Fruit fly (Drosophila melanogaster) whole organism, embryonic: ENCODE results near the gene CG7407.

Experiments
- Ada2b ChIP-seq: fragments of 200-800 bp; sonication (Bioruptor generic); IDR thresholded peaks from 2 replicates; pipeline ENCODE4 v1.3.6; 2022; ENCODE audit warnings: missing biosample characterization, missing genetic modification characterization
- BtbVII ChIP-seq: fragments of 200-800 bp; sonication (Bioruptor generic); optimal IDR thresholded peaks from 3 replicates; lab custom pipeline; 2017; ENCODE audit warnings: missing biosample characterization, mild to moderate bottlenecking, missing genetic modification characterization
- Bteb2 ChIP-seq: fragments of 200-800 bp; sonication (Bioruptor generic); optimal IDR thresholded peaks from 2 replicates; lab custom pipeline; 2016; ENCODE audit warnings: missing biosample characterization, missing genetic modification characterization
- CG12155 ChIP-seq: fragments of 200-800 bp; sonication (Bioruptor generic); optimal IDR thresholded peaks from 3 replicates; lab custom pipeline; 2016; ENCODE audit warnings: missing biosample characterization, missing genetic modification characterization
- CG12299 ChIP-seq: fragments of 200-800 bp; sonication (Bioruptor generic); optimal IDR thresholded peaks from 2 replicates; lab custom pipeline; 2018; ENCODE audit warnings: missing biosample characterization, mild to moderate bottlenecking, missing genetic modification characterization
- CG12391 ChIP-seq: fragments of 200-800 bp; sonication (Bioruptor generic); optimal IDR thresholded peaks from 3 replicates; lab custom pipeline; 2018; ENCODE audit warnings: missing biosample characterization, mild to moderate bottlenecking, missing genetic modification characterization, moderate library complexity
- CG13123 ChIP-seq: fragments of 200-800 bp; sonication (Bioruptor generic); optimal IDR thresholded peaks from 2 replicates; lab custom pipeline; 2016; ENCODE audit warnings: missing biosample characterization, missing genetic modification characterization
- CG13287 ChIP-seq: fragments of 200-800 bp; sonication (Bioruptor generic); IDR thresholded peaks from 2 replicates; pipeline ENCODE4 v1.3.6; 2022; ENCODE audit warnings: missing biosample characterization, missing genetic modification characterization; ENCODE audit not compliant: partially characterized antibody
- CG14710 ChIP-seq: fragments of 200-800 bp; sonication (Bioruptor generic); optimal IDR thresholded peaks from 3 replicates; lab custom pipeline; 2019; ENCODE audit warnings: missing biosample characterization, mild to moderate bottlenecking, missing genetic modification characterization, moderate library complexity
- CG14965 ChIP-seq: fragments of 200-800 bp; sonication (Bioruptor generic); optimal IDR thresholded peaks from 2 replicates; lab custom pipeline; 2016; ENCODE audit warnings: missing biosample characterization, missing genetic modification characterization, borderline replicate concordance
- CG15514 ChIP-seq: fragments of 200-800 bp; sonication (Bioruptor generic); optimal IDR thresholded peaks from 3 replicates; lab custom pipeline; 2017; ENCODE audit warnings: missing biosample characterization, missing genetic modification characterization, mild to moderate bottlenecking, moderate library complexity, missing genetic modification reagents
- CG15696 ChIP-seq: fragments of 200-800 bp; sonication (Bioruptor generic); optimal IDR thresholded peaks from 2 replicates; lab custom pipeline; 2019; ENCODE audit warnings: missing biosample characterization, mild to moderate bottlenecking, missing genetic modification characterization, moderate library complexity
- CG1832 ChIP-seq: fragments of 200-800 bp; sonication (Bioruptor generic); optimal IDR thresholded peaks from 2 replicates; lab custom pipeline; 2017; ENCODE audit warnings: missing biosample characterization, mild to moderate bottlenecking, missing genetic modification characterization, inconsistent platforms
- CG2199 ChIP-seq: fragments of 200-800 bp; sonication (Bioruptor generic); IDR thresholded peaks from 3 replicates; pipeline ENCODE4 v1.3.6; 2022; ENCODE audit warnings: missing biosample characterization, missing genetic modification characterization
- CG2875 ChIP-seq: fragments of 200-800 bp; sonication (Bioruptor generic); optimal IDR thresholded peaks from 2 replicates; lab custom pipeline; 2017; ENCODE audit warnings: missing biosample characterization, mild to moderate bottlenecking, missing genetic modification characterization, missing genetic modification reagents
- CG5953 ChIP-seq: fragments of 200-800 bp; sonication (Bioruptor generic); IDR thresholded peaks from 2 replicates; pipeline ENCODE4 v1.3.6; 2022; ENCODE audit warnings: missing biosample characterization, missing genetic modification characterization
- CG7357 ChIP-seq: fragments of 200-800 bp; sonication (Bioruptor generic); IDR thresholded peaks from 3 replicates; pipeline ENCODE4 v1.3.6; 2022; ENCODE audit warnings: missing biosample characterization, missing genetic modification characterization
- CG7745 ChIP-seq: fragments of 200-800 bp; sonication (Bioruptor generic); optimal IDR thresholded peaks from 2 replicates; lab custom pipeline; 2018; ENCODE audit warnings: missing biosample characterization, mild to moderate bottlenecking, missing genetic modification characterization, moderate library complexity
- Dbx ChIP-seq: fragments of 200-800 bp; sonication (Bioruptor generic); IDR thresholded peaks from 3 replicates; pipeline ENCODE4 v1.3.6; 2022; ENCODE audit warnings: missing biosample characterization, missing genetic modification characterization
- Doc2 ChIP-seq: fragments of 200-800 bp; sonication (Bioruptor generic); IDR thresholded peaks from 2 replicates; pipeline ENCODE4 v1.3.6; 2022; ENCODE audit warnings: missing biosample characterization, missing genetic modification characterization
- Hr3 ChIP-seq: fragments of 200-800 bp; sonication (Bioruptor generic); optimal IDR thresholded peaks from 3 replicates; lab custom pipeline; 2016; ENCODE audit warnings: missing biosample characterization, missing genetic modification characterization
- Hr39 ChIP-seq: fragments of >200 bp; optimal IDR thresholded peaks from 2 replicates; lab custom pipeline; 2017
- Hr78 ChIP-seq, 2 experiments: fragments of 200-800 bp in 1 of 2; fragments of >200 bp in 1 of 2; sonication (Bioruptor generic) in 1 of 2; optimal IDR thresholded peaks; 2 replicates each; lab custom pipeline; 2017 to 2019; ENCODE audit warnings: missing biosample characterization in 2 of 2, missing genetic modification characterization in 2 of 2, mild to moderate bottlenecking in 1 of 2, moderate library complexity in 1 of 2
- Med ChIP-seq: fragments of 200-800 bp; sonication (Bioruptor generic); peaks from one replicate; lab custom pipeline; 2016; ENCODE audit warnings: missing biosample characterization, missing genetic modification characterization, mild to moderate bottlenecking, inconsistent platforms, moderate library complexity
- Mes4 ChIP-seq: fragments of 200-800 bp; sonication (Bioruptor generic); optimal IDR thresholded peaks from 2 replicates; lab custom pipeline; 2016; ENCODE audit warnings: missing biosample characterization, missing genetic modification characterization
- Myb ChIP-seq: fragments of 200-800 bp; sonication (Bioruptor generic); optimal IDR thresholded peaks from 2 replicates; lab custom pipeline; 2016; ENCODE audit warnings: missing biosample characterization, missing genetic modification characterization
- NFAT ChIP-seq: fragments of 200-800 bp; sonication (Bioruptor generic); IDR thresholded peaks from 2 replicates; pipeline ENCODE4 v1.3.6; 2022; ENCODE audit warnings: missing biosample characterization, missing genetic modification characterization
- Neu2 ChIP-seq: fragments of 200-800 bp; sonication (Bioruptor generic); optimal IDR thresholded peaks from 3 replicates; lab custom pipeline; 2016; ENCODE audit warnings: missing biosample characterization, missing genetic modification characterization, borderline replicate concordance
- PHDP ChIP-seq: fragments of 200-800 bp; sonication (Bioruptor generic); optimal IDR thresholded peaks from 3 replicates; lab custom pipeline; 2018; ENCODE audit warnings: missing biosample characterization, mild to moderate bottlenecking, missing genetic modification characterization, moderate library complexity
- Scr ChIP-seq: fragments of 200-800 bp; sonication (Bioruptor generic); IDR thresholded peaks from 2 replicates; pipeline ENCODE4 v1.3.6; 2022; ENCODE audit warnings: missing biosample characterization, missing genetic modification characterization; ENCODE audit not compliant: partially characterized antibody
- Trl ChIP-seq, 3 experiments: fragments of >200 bp in 2 of 3; fragments of 200-800 bp in 1 of 3; sonication (Bioruptor generic) in 1 of 3; optimal IDR thresholded peaks; 2 replicates in 1 of 3; 3 replicates in 2 of 3; lab custom pipeline; 2016 to 2017; ENCODE audit warnings: missing biosample characterization in 1 of 3, missing genetic modification characterization in 1 of 3
- Vsx1 ChIP-seq: fragments of 200-800 bp; sonication (Bioruptor generic); optimal IDR thresholded peaks from 2 replicates; lab custom pipeline; 2017; ENCODE audit warnings: missing biosample characterization, mild to moderate bottlenecking, missing genetic modification characterization, missing genetic modification reagents
- chn ChIP-seq: fragments of 200-800 bp; sonication (Bioruptor generic); optimal IDR thresholded peaks from 2 replicates; lab custom pipeline; 2016; ENCODE audit warnings: missing biosample characterization, missing genetic modification characterization
- crol ChIP-seq: fragments of 200-800 bp; sonication (Bioruptor generic); IDR thresholded peaks from 2 replicates; pipeline ENCODE4 v1.3.6; 2022; ENCODE audit warnings: missing biosample characterization, missing genetic modification characterization
- fd3F ChIP-seq: fragments of 200-800 bp; sonication (Bioruptor generic); optimal IDR thresholded peaks from 2 replicates; lab custom pipeline; 2018; ENCODE audit warnings: missing biosample characterization, mild to moderate bottlenecking, missing genetic modification characterization, moderate library complexity
- fd96Cb ChIP-seq: fragments of 200-800 bp; sonication (Bioruptor generic); optimal IDR thresholded peaks from 2 replicates; lab custom pipeline; 2018; ENCODE audit warnings: missing biosample characterization, mild to moderate bottlenecking, missing genetic modification characterization, moderate library complexity
- inv ChIP-seq: fragments of 200-800 bp; sonication (Bioruptor generic); IDR thresholded peaks from 2 replicates; pipeline ENCODE4 v1.3.6; 2022; ENCODE audit warnings: missing biosample characterization, missing genetic modification characterization; ENCODE audit not compliant: partially characterized antibody
- jumu ChIP-seq: fragments of 200-800 bp; sonication (Bioruptor generic); optimal IDR thresholded peaks from 3 replicates; lab custom pipeline; 2016; ENCODE audit warnings: missing biosample characterization, missing genetic modification characterization
- kah ChIP-seq: fragments of 200-800 bp; sonication (Bioruptor generic); optimal IDR thresholded peaks from 2 replicates; lab custom pipeline; 2018; ENCODE audit warnings: missing biosample characterization, mild to moderate bottlenecking, missing genetic modification characterization
- pfk ChIP-seq: fragments of 200-800 bp; sonication (Bioruptor generic); optimal IDR thresholded peaks from 2 replicates; lab custom pipeline; 2018; ENCODE audit warnings: missing biosample characterization, mild to moderate bottlenecking, missing genetic modification characterization, moderate library complexity
- pros ChIP-seq: fragments of 200-800 bp; sonication (Bioruptor generic); optimal IDR thresholded peaks from 3 replicates; lab custom pipeline; 2019; ENCODE audit warnings: missing biosample characterization, mild to moderate bottlenecking, missing genetic modification characterization, moderate library complexity
- sens-2 ChIP-seq: fragments of 200-800 bp; sonication (Bioruptor generic); IDR thresholded peaks from 2 replicates; pipeline ENCODE4 v1.3.6; 2022; ENCODE audit warnings: missing biosample characterization, missing genetic modification characterization
- stc ChIP-seq: fragments of 200-800 bp; sonication (Bioruptor generic); IDR thresholded peaks from 2 replicates; pipeline ENCODE4 v1.3.6; 2022; ENCODE audit warnings: missing biosample characterization, missing genetic modification characterization
- tup ChIP-seq: fragments of 200-800 bp; sonication (Bioruptor generic); optimal IDR thresholded peaks from 2 replicates; lab custom pipeline; 2016; ENCODE audit warnings: missing biosample characterization, mild to moderate bottlenecking, missing genetic modification characterization, moderate library complexity
- zen ChIP-seq: fragments of 200-800 bp; sonication (Bioruptor generic); optimal IDR thresholded peaks from 3 replicates; lab custom pipeline; 2018; ENCODE audit warnings: missing biosample characterization, mild to moderate bottlenecking, missing genetic modification characterization, moderate library complexity

Gene CG7407

dm6 chr3L:21839720-21840641 is 16.7 kb downstream of the CG7407 start (continued):
- TF ChIP-seq sens-2 (GFP tag; lab: Robert Waterston, UW) (peak; percentile 52; the same call in 1 of the 2 replicates), inv (GFP tag; lab: Robert Waterston, UW) (0 out of 2 replicates have a peak, but pooled peaks have one; percentile 28), CG12391 (tag; lab: Kevin White, UChicago) (peak; percentile 94)

- TF ChIP-seq NFAT (GFP tag; lab: Robert Waterston, UW) (0 out of 2 replicates have a peak, but pooled peaks have one; percentile 1), CG1832 (peak; percentile 76), crol (GFP tag; lab: Robert Waterston, UW) (peak; percentile 77), Trl (optimal IDR thresholded peaks at IDR 0.05; lab: Kevin White, UChicago) (peak in 1 of 2 experiments; percentile 64), Trl (GFP tag; optimal IDR thresholded peaks at IDR 0.05; lab: Kevin White, UChicago) (no peak), pros (GFP tag; lab: Kevin White, UChicago) (peak; percentile 90), tup (GFP tag; lab: Kevin White, UChicago) (no peak), Neu2 (GFP tag; lab: Kevin White, UChicago) (no peak), BtbVII (GFP tag; lab: Kevin White, UChicago) (no peak), CG7357 (GFP tag; lab: Robert Waterston, UW) (no peak), Hr39 (lab: Kevin White, UChicago) (no peak), Doc2 (no peak), Hr78 (GFP tag; optimal IDR thresholded peaks at IDR 0.05; lab: Kevin White, UChicago) (no peak), stc (no peak)
- TF ChIP-seq, all 482 proteins: peak for 5
Observed at dm6 chr3L:21840642-21840987, 17.4 kb downstream of the CG7407 start.

dm6 chr3L:21841079-21841478 is 17.8 kb downstream of the CG7407 start, which contains the start of gene P5CDh1:
Gene P5CDh1 (minus strand): TSS chr3L:21841356.
- TF ChIP-seq Hr3 (GFP tag; lab: Kevin White, UChicago): no peak
- TF ChIP-seq CG13287 (GFP tag; lab: Robert Waterston, UW): peak; percentile 95
- peak; percentile 92 for TF ChIP-seq Myb
- TF ChIP-seq CG7745 (tag; lab: Kevin White, UChicago): no peak
- TF ChIP-seq Bteb2 (GFP tag; lab: Kevin White, UChicago): peak; percentile 24
- peak; percentile 78 for TF ChIP-seq CG15514 (GFP tag; lab: Kevin White, UChicago)
- no peak for TF ChIP-seq CG14965 (GFP tag; lab: Kevin White, UChicago)
- TF ChIP-seq Dbx (GFP tag; lab: Robert Waterston, UW): peak; percentile 47; the same call in 1 of the 3 replicates
- TF ChIP-seq Scr (GFP tag; lab: Robert Waterston, UW): peak; percentile 86
- peak; percentile 8 for TF ChIP-seq CG14710 (tag; lab: Kevin White, UChicago)
- TF ChIP-seq CG2199: no peak
- TF ChIP-seq fd96Cb: no peak
- no peak for TF ChIP-seq jumu (GFP tag; lab: Kevin White, UChicago)
- TF ChIP-seq pfk (GFP tag; lab: Kevin White, UChicago): no peak
- TF ChIP-seq Med (GFP tag; lab: Kevin White, UChicago): peak; percentile 96
- TF ChIP-seq zen (tag; lab: Kevin White, UChicago): no peak
- no peak for TF ChIP-seq CG2875 (GFP tag; lab: Kevin White, UChicago)
- TF ChIP-seq CG5953 (GFP tag; lab: Robert Waterston, UW): no peak
- TF ChIP-seq fd3F (GFP tag; lab: Kevin White, UChicago): no peak
- no peak for TF ChIP-seq CG15696 (tag; lab: Kevin White, UChicago)
- no peak for TF ChIP-seq Mes4 (GFP tag; lab: Kevin White, UChicago)
- peak; percentile 8 for TF ChIP-seq PHDP (tag; lab: Kevin White, UChicago)
- TF ChIP-seq kah: no peak
- no peak for TF ChIP-seq Ada2b
- TF ChIP-seq CG12299 (tag; lab: Kevin White, UChicago): peak; percentile 52
- no peak for TF ChIP-seq chn
- no peak for TF ChIP-seq Vsx1 (GFP tag; lab: Kevin White, UChicago)
- TF ChIP-seq CG13123 (GFP tag; lab: Kevin White, UChicago): no peak
- peak; percentile 63 for TF ChIP-seq CG12155 (GFP tag; lab: Kevin White, UChicago)
